Worm (Caenorhabditis elegans) whole organism, L4 larva: Measurements from ENCODE around the gene cit-1.1.

Experiments
- D1046.2 ChIP-seq: fragments of 200-800 bp; sonication (Bioruptor generic); IDR thresholded peaks from 2 replicates; pipeline ENCODE4 v1.3.6; 2022; ENCODE audit warnings: missing genetic modification characterization, missing compliant biosample characterization
- F10B5.3 ChIP-seq: sonication (generic microtip); optimal IDR thresholded peaks from 2 replicates; lab custom pipeline; 2016; ENCODE audit warnings: mild to moderate bottlenecking, missing genetic modification characterization, missing compliant biosample characterization
- F26F4.8 ChIP-seq: fragments of 200-800 bp; sonication (Bioruptor generic); conservative IDR thresholded peaks from 2 replicates; pipeline ENCODE4 v1.3.6; 2022; ENCODE audit warnings: missing genetic modification characterization, missing compliant biosample characterization
- F44E2.7 ChIP-seq: fragments of 200-800 bp; sonication (Bioruptor generic); IDR thresholded peaks from 2 replicates; pipeline ENCODE4 v2.1.2; 2022; ENCODE audit warnings: missing genetic modification characterization, missing compliant biosample characterization
- T20F7.1 ChIP-seq: fragments of 200-800 bp; sonication (Bioruptor generic); optimal IDR thresholded peaks from 2 replicates; lab custom pipeline; 2018; ENCODE audit warnings: mild to moderate bottlenecking, missing genetic modification characterization, missing compliant biosample characterization
- T26A8.4 ChIP-seq: fragments of 200-800 bp; sonication (Bioruptor generic); IDR thresholded peaks from 2 replicates; pipeline ENCODE4 v1.3.6; 2022; ENCODE audit warnings: missing genetic modification characterization, missing compliant biosample characterization
- Y5F2A.4 ChIP-seq: fragments of 200-800 bp; sonication (Bioruptor generic); optimal IDR thresholded peaks from 2 replicates; lab custom pipeline; 2018; ENCODE audit warnings: mild to moderate bottlenecking, missing genetic modification characterization, missing compliant biosample characterization
- ZK337.2 ChIP-seq: fragments of 200-800 bp; sonication (Bioruptor generic); IDR thresholded peaks from 2 replicates; pipeline ENCODE4 v1.3.6; 2022; ENCODE audit warnings: missing genetic modification reagents, missing genetic modification characterization, missing compliant biosample characterization
- aly-2 ChIP-seq: sonication (generic microtip); optimal IDR thresholded peaks from 2 replicates; lab custom pipeline; 2018; ENCODE audit warnings: missing biosample characterization, missing genetic modification characterization
- ama-1 ChIP-seq: fragments of 150-350 bp; optimal IDR thresholded peaks from 2 replicates; lab custom pipeline; 2014; ENCODE audit warnings: inconsistent platforms, mixed read lengths
- arid-1 ChIP-seq: fragments of 200-800 bp; sonication (Bioruptor generic); conservative IDR thresholded peaks from 2 replicates; pipeline ENCODE4 v1.3.6; 2022; ENCODE audit warnings: missing genetic modification reagents, missing genetic modification characterization, missing compliant biosample characterization
- attf-4 ChIP-seq: sonication (generic microtip); optimal IDR thresholded peaks from 3 replicates; lab custom pipeline; 2017; ENCODE audit warnings: missing biosample characterization, missing genetic modification characterization
- ceh-20 ChIP-seq: fragments of 200-800 bp; sonication (Bioruptor generic); IDR thresholded peaks from 2 replicates; pipeline ENCODE4 v1.3.6; 2022; ENCODE audit warnings: missing genetic modification reagents, missing genetic modification characterization, missing compliant biosample characterization
- cey-2 ChIP-seq: sonication (generic microtip); optimal IDR thresholded peaks from 3 replicates; lab custom pipeline; 2017; ENCODE audit warnings: missing genetic modification characterization, mild to moderate bottlenecking, missing compliant biosample characterization, antibody characterized with exemption, borderline replicate concordance; ENCODE audit not compliant: insufficient read depth
- ctbp-1 ChIP-seq: fragments of 200-800 bp; sonication (Bioruptor generic); IDR thresholded peaks from 2 replicates; pipeline ENCODE4 v1.3.6; 2022; ENCODE audit warnings: missing genetic modification reagents, missing genetic modification characterization, missing compliant biosample characterization
- daf-16 ChIP-seq, 3 experiments: sonication (generic microtip); optimal IDR thresholded peaks; 2 replicates each; lab custom pipeline; 2016 to 2017; ENCODE audit warnings: missing genetic modification characterization in 3 of 3, missing genetic modification reagents in 3 of 3, mild to moderate bottlenecking in 2 of 3, missing compliant biosample characterization in 2 of 3, missing biosample characterization in 1 of 3, moderate library complexity in 1 of 3
- daf-19 ChIP-seq: fragments of 200-800 bp; sonication (Bioruptor generic); conservative IDR thresholded peaks from 2 replicates; pipeline ENCODE4 v1.3.6; 2022; ENCODE audit warnings: missing genetic modification characterization, missing compliant biosample characterization
- dmd-9 ChIP-seq: fragments of 200-800 bp; sonication (Bioruptor generic); IDR thresholded peaks from 2 replicates; pipeline ENCODE4 v1.3.6; 2022; ENCODE audit warnings: missing genetic modification reagents, missing genetic modification characterization, missing compliant biosample characterization
- duxl-1 ChIP-seq: sonication (generic microtip); optimal IDR thresholded peaks from 2 replicates; lab custom pipeline; 2016; ENCODE audit warnings: mild to moderate bottlenecking, missing genetic modification characterization, moderate library complexity, missing compliant biosample characterization; ENCODE audit not compliant: poor library complexity
- dve-1 ChIP-seq: sonication (generic microtip); optimal IDR thresholded peaks from 2 replicates; lab custom pipeline; 2017; ENCODE audit warnings: antibody characterized with exemption, mild to moderate bottlenecking, missing genetic modification characterization, missing compliant biosample characterization; ENCODE audit not compliant: insufficient read depth
- egl-43 ChIP-seq: fragments of 200-800 bp; sonication (Bioruptor generic); IDR thresholded peaks from 2 replicates; pipeline ENCODE4 v1.3.6; 2022; ENCODE audit warnings: missing genetic modification reagents, missing genetic modification characterization, missing compliant biosample characterization
- fkh-10 ChIP-seq: fragments of 150-350 bp; optimal IDR thresholded peaks from 2 replicates; lab custom pipeline; 2014; ENCODE audit warnings: missing biosample characterization, missing genetic modification reagents, missing genetic modification characterization
- fos-1 ChIP-seq: fragments of 150-350 bp; optimal IDR thresholded peaks from 2 replicates; lab custom pipeline; 2014; ENCODE audit warnings: missing biosample characterization, missing genetic modification characterization
- gei-8 ChIP-seq: fragments of 200-800 bp; sonication (Bioruptor generic); optimal IDR thresholded peaks from 2 replicates; lab custom pipeline; 2018; ENCODE audit warnings: mild to moderate bottlenecking, missing genetic modification characterization, missing compliant biosample characterization
- hif-1 ChIP-seq, 2 experiments: sonication (generic microtip); optimal IDR thresholded peaks; 2 replicates each; lab custom pipeline; 2016 to 2017; ENCODE audit warnings: missing compliant biosample characterization in 2 of 2, missing genetic modification characterization in 2 of 2, missing genetic modification reagents in 2 of 2, missing genotype in 2 of 2, mild to moderate bottlenecking in 1 of 2
- lin-1 ChIP-seq: fragments of 200-800 bp; sonication (Bioruptor generic); IDR thresholded peaks from 2 replicates; pipeline ENCODE4 v1.3.6; 2022; ENCODE audit warnings: missing genetic modification reagents, missing genetic modification characterization, missing compliant biosample characterization
- lin-38 ChIP-seq: fragments of 200-800 bp; sonication (Bioruptor generic); IDR thresholded peaks from 2 replicates; pipeline ENCODE4 v1.3.6; 2022; ENCODE audit warnings: missing genetic modification reagents, missing genetic modification characterization, missing compliant biosample characterization
- lsy-2 ChIP-seq, 2 experiments: fragments of 150-350 bp in 1 of 2; sonication (generic microtip) in 1 of 2; optimal IDR thresholded peaks; 2 replicates each; lab custom pipeline; 2014 to 2017; ENCODE audit warnings: missing biosample characterization in 2 of 2, missing genetic modification characterization in 2 of 2
- madf-5 ChIP-seq, 2 experiments: fragments of 200-800 bp; sonication (Bioruptor generic); IDR thresholded peaks; 2 replicates each; pipeline ENCODE4 v1.3.6; 2022; ENCODE audit warnings: missing compliant biosample characterization in 2 of 2, missing genetic modification characterization in 2 of 2
- mdl-1 ChIP-seq, 2 experiments: fragments of 150-350 bp in 1 of 2; sonication (generic microtip) in 1 of 2; optimal IDR thresholded peaks; 2 replicates each; lab custom pipeline; 2014 to 2017; ENCODE audit warnings: missing biosample characterization in 2 of 2, missing genetic modification characterization in 2 of 2
- mdt-29 ChIP-seq: fragments of 200-800 bp; sonication (Bioruptor generic); IDR thresholded peaks from 2 replicates; pipeline ENCODE4 v1.3.6; 2022; ENCODE audit warnings: missing genetic modification reagents, missing genetic modification characterization, missing compliant biosample characterization
- mxl-2 ChIP-seq: fragments of 200-800 bp; sonication (Bioruptor generic); conservative IDR thresholded peaks from 2 replicates; pipeline ENCODE4 v1.3.6; 2022; ENCODE audit warnings: missing genetic modification reagents, missing genetic modification characterization, missing compliant biosample characterization
- nhr-10 ChIP-seq: fragments of 150-350 bp; optimal IDR thresholded peaks from 2 replicates; lab custom pipeline; 2014; ENCODE audit warnings: missing biosample characterization, missing genetic modification characterization
- nhr-11 ChIP-seq: fragments of 150-350 bp; optimal IDR thresholded peaks from 2 replicates; lab custom pipeline; 2014; ENCODE audit warnings: missing biosample characterization, missing genetic modification characterization
- nhr-111 ChIP-seq: fragments of 200-800 bp; sonication (Bioruptor generic); optimal IDR thresholded peaks from 2 replicates; lab custom pipeline; 2018; ENCODE audit warnings: mild to moderate bottlenecking, missing genetic modification characterization, missing compliant biosample characterization
- nhr-237 ChIP-seq: sonication (generic microtip); optimal IDR thresholded peaks from 2 replicates; lab custom pipeline; 2017; ENCODE audit warnings: missing biosample characterization, missing genetic modification characterization
- nhr-25 ChIP-seq: sonication (generic microtip); optimal IDR thresholded peaks from 2 replicates; lab custom pipeline; 2017; ENCODE audit warnings: missing genetic modification characterization, mild to moderate bottlenecking, missing compliant biosample characterization, antibody characterized with exemption, moderate library complexity, borderline replicate concordance; ENCODE audit not compliant: insufficient read depth
- nhr-48 ChIP-seq: sonication (generic microtip); optimal IDR thresholded peaks from 2 replicates; lab custom pipeline; 2016; ENCODE audit warnings: mild to moderate bottlenecking, missing genetic modification characterization, missing compliant biosample characterization
- php-3 ChIP-seq: fragments of 200-800 bp; sonication (Bioruptor generic); IDR thresholded peaks from 2 replicates; pipeline ENCODE4 v1.3.6; 2022; ENCODE audit warnings: missing genetic modification reagents, missing genetic modification characterization, missing compliant biosample characterization
- tra-1 ChIP-seq: fragments of 200-800 bp; sonication (Bioruptor generic); IDR thresholded peaks from 2 replicates; pipeline ENCODE4 v1.3.6; 2022; ENCODE audit warnings: missing genetic modification reagents, missing genetic modification characterization, missing compliant biosample characterization
- unc-130 ChIP-seq: sonication (generic microtip); optimal IDR thresholded peaks from 2 replicates; lab custom pipeline; 2016; ENCODE audit warnings: missing genetic modification reagents, missing genetic modification characterization, missing compliant biosample characterization
- unc-39 ChIP-seq: sonication (generic microtip); optimal IDR thresholded peaks from 2 replicates; lab custom pipeline; 2017; ENCODE audit warnings: missing biosample characterization, missing genetic modification characterization
- vab-7 ChIP-seq: fragments of 200-800 bp; sonication (Bioruptor generic); IDR thresholded peaks from 2 replicates; pipeline ENCODE4 v1.3.6; 2022; ENCODE audit warnings: missing genetic modification reagents, missing genetic modification characterization, missing compliant biosample characterization
- ztf-11 ChIP-seq: fragments of 150-350 bp; optimal IDR thresholded peaks from 2 replicates; lab custom pipeline; 2014; ENCODE audit warnings: missing biosample characterization, missing genetic modification characterization
- ztf-7 ChIP-seq: fragments of 150-350 bp; optimal IDR thresholded peaks from 2 replicates; lab custom pipeline; 2014; ENCODE audit warnings: missing biosample characterization, missing genetic modification characterization

cit-1.1 gene

DNA sequence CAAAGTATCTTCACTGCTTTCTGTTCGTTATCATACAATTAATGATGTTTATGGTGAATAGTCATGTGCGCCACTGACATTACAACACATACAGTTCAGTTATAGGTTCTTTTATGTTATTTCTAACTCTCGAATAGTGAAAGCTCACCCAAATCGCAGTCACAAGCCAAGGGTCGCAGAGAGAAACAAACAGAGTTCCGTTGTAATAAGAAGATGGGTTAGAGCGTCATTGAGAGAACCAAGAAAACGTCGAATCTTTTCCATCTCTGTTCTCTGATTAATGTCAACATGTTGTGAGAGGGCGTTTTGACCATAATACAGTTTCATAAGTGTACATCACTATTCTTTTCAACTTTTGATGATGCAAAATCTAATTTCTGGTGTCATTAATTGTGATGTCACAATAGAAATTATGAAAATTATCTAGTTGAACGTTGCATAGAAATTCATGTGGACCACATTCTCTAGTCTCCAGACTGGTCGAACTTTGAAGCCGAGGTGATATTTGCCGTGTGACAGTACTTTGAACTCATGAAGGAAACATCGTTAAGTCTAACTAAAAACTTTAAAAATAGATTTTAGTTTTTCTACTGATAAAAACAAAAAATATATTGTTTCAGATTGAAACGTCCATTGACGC, 35.5 kb downstream of the cit-1.1 start (continued):
- peak; percentile 17 for TF ChIP-seq T20F7.1
- no peak for TF ChIP-seq Y5F2A.4
- no peak for TF ChIP-seq dmd-9 (GFP tag; lab: Robert Waterston, UW)
- TF ChIP-seq lin-38: 0 out of 2 replicates have a peak, but pooled peaks have one; percentile 11
- 0 out of 2 replicates have a peak, but pooled peaks have one; percentile 10 for TF ChIP-seq arid-1 (GFP tag; lab: Robert Waterston, UW)
- no peak for TF ChIP-seq daf-16 (GFP tag; optimal IDR thresholded peaks at IDR 0.05; lab: Kevin White, UChicago)
- peak; percentile 53 for TF ChIP-seq daf-16 (tag; optimal IDR thresholded peaks at IDR 0.05; lab: Kevin White, UChicago)
- 0 out of 4 replicates have a peak, but pooled peaks of 1 of the 2 experiments have one; percentile 38 for TF ChIP-seq madf-5 (GFP tag; IDR thresholded peaks at IDR 0.05; lab: Robert Waterston, UW)
- peak in 1 of 2 experiments; percentile 26 for TF ChIP-seq mdl-1 (tag; optimal IDR thresholded peaks at IDR 0.05; lab: Kevin White, UChicago)
- no peak for TF ChIP-seq F10B5.3
- TF ChIP-seq dve-1: peak; percentile 71
- no peak for TF ChIP-seq D1046.2 (GFP tag; lab: Robert Waterston, UW)

- peak; percentile 71 for TF ChIP-seq mxl-2 (GFP tag; lab: Robert Waterston, UW)
- TF ChIP-seq nhr-10: no peak
- TF ChIP-seq tra-1 (GFP tag; lab: Robert Waterston, UW): peak; percentile 22; the same call in 1 of the 2 replicates
- peak; percentile 81 for TF ChIP-seq ama-1 (lab: Kevin White, UChicago)
- TF ChIP-seq ztf-11 (tag; lab: Kevin White, UChicago): no peak
- TF ChIP-seq nhr-48 (tag; lab: Kevin White, UChicago): peak; percentile 75
- TF ChIP-seq nhr-111 (GFP tag; lab: Kevin White, UChicago): no peak
- TF ChIP-seq gei-8: no peak
- no peak for TF ChIP-seq F44E2.7
- TF ChIP-seq nhr-11: peak; percentile 88
- TF ChIP-seq vab-7 (GFP tag; lab: Robert Waterston, UW): 0 out of 2 replicates have a peak, but pooled peaks have one; percentile 7
- TF ChIP-seq attf-4 (tag; lab: Kevin White, UChicago): no peak
- no peak for TF ChIP-seq fos-1 (tag; lab: Kevin White, UChicago)
- TF ChIP-seq duxl-1 (tag; lab: Kevin White, UChicago): peak; percentile 90
- peak; percentile 73 for TF ChIP-seq nhr-25 (tag; lab: Kevin White, UChicago)
- no peak for TF ChIP-seq Y5F2A.4
- TF ChIP-seq mdt-29 (GFP tag; lab: Robert Waterston, UW): 0 out of 2 replicates have a peak, but pooled peaks have one; percentile 39
- no peak for TF ChIP-seq cey-2 (tag; lab: Kevin White, UChicago)
- TF ChIP-seq T26A8.4 (GFP tag; lab: Robert Waterston, UW): peak; percentile 91
- peak; percentile 33; the same call in 1 of the 2 replicates for TF ChIP-seq lin-1
- TF ChIP-seq ceh-20: peak; percentile 78
- TF ChIP-seq aly-2 (tag; lab: Kevin White, UChicago): no peak
- peak; percentile 53 for TF ChIP-seq fkh-10 (GFP tag; lab: Kevin White, UChicago)
- TF ChIP-seq unc-39 (tag; lab: Kevin White, UChicago): no peak
- 0 out of 2 replicates have a peak, but pooled peaks have one; percentile 50 for TF ChIP-seq dmd-9 (GFP tag; lab: Robert Waterston, UW)
- TF ChIP-seq egl-43 (GFP tag; lab: Robert Waterston, UW): 0 out of 2 replicates have a peak, but pooled peaks have one; percentile 18
- peak; percentile 42; the same call in 1 of the 2 replicates for TF ChIP-seq php-3 (GFP tag; lab: Robert Waterston, UW)
- TF ChIP-seq lsy-2 (tag; optimal IDR thresholded peaks at IDR 0.05; lab: Kevin White, UChicago): peak; percentile 31 to 95
- TF ChIP-seq unc-130 (GFP tag; lab: Kevin White, UChicago): peak; percentile 13
- TF ChIP-seq F10B5.3: peak; percentile 39
- no peak for TF ChIP-seq F26F4.8 (GFP tag; lab: Robert Waterston, UW)
- peak; percentile 94 for TF ChIP-seq dve-1
- TF ChIP-seq daf-19: no peak
- TF ChIP-seq nhr-237 (tag; lab: Kevin White, UChicago): no peak
- TF ChIP-seq ctbp-1: peak; percentile 54
- TF ChIP-seq hif-1 (tag; optimal IDR thresholded peaks at IDR 0.05; lab: Kevin White, UChicago): peak; percentile 56 to 71
- TF ChIP-seq mdl-1 (tag; optimal IDR thresholded peaks at IDR 0.05; lab: Kevin White, UChicago): peak in 1 of 2 experiments; percentile 78
- peak; percentile 78 for TF ChIP-seq ztf-7 (tag; lab: Kevin White, UChicago)
- no peak for TF ChIP-seq ZK337.2 (GFP tag; lab: Robert Waterston, UW)
Observed at ce11 chrIII:7973201-7973767, 36.3 kb downstream of the cit-1.1 start, which contains the start of the genes eef-1B.1 and aco-2. Gene eef-1B.1, minus strand, starts transcription at chrIII:7973386. Gene aco-2, plus strand, starts transcription at chrIII:7973717.
